Worm (Caenorhabditis elegans) whole organism, L3 larva: ENCODE measurements around the gene str-45.

Source experiments
- R02D3.7 ChIP-seq: fragments of 150-350 bp; optimal IDR thresholded peaks from 2 replicates; lab custom pipeline; 2014; ENCODE audit warnings: missing biosample characterization, missing genetic modification characterization
- egl-27 ChIP-seq: sonication (generic microtip); optimal IDR thresholded peaks from 4 replicates; lab custom pipeline; 2017; ENCODE audit warnings: missing biosample characterization, missing genetic modification reagents, missing genetic modification characterization
- elt-2 ChIP-seq: sonication (generic microtip); optimal IDR thresholded peaks from 2 replicates; lab custom pipeline; 2016; ENCODE audit warnings: missing genetic modification reagents, mild to moderate bottlenecking, missing genetic modification characterization, missing compliant biosample characterization
- nhr-28 ChIP-seq: fragments of 150-350 bp; optimal IDR thresholded peaks from 2 replicates; lab custom pipeline; 2014; ENCODE audit warnings: missing biosample characterization, missing genetic modification characterization
- skn-1 ChIP-seq: fragments of 150-350 bp; optimal IDR thresholded peaks from 2 replicates; lab custom pipeline; 2014; ENCODE audit warnings: missing biosample characterization, missing genetic modification characterization
- zag-1 ChIP-seq: fragments of 150-350 bp; optimal IDR thresholded peaks from 2 replicates; lab custom pipeline; 2014; ENCODE audit warnings: missing biosample characterization, missing genetic modification characterization

- TF ChIP-seq egl-27 (tag; lab: Kevin White, UChicago) (no peak), R02D3.7 (tag; lab: Kevin White, UChicago) (no peak), skn-1 (no peak), elt-2 (tag; lab: Kevin White, UChicago) (no peak), nhr-28 (tag; lab: Kevin White, UChicago) (no peak), zag-1 (tag; lab: Kevin White, UChicago) (no peak)
These were observed 44.8 kb upstream of the str-45 start, which contains the start of gene T01G5.6 for ce11 chrV:15113992-15114391.
